Fruit fly (Drosophila melanogaster) whole organism, embryonic: ENCODE results near the gene CG32713.

Experiments used
- Abd-B ChIP-seq: fragments of 200-800 bp; sonication (Bioruptor generic); optimal IDR thresholded peaks from 2 replicates; lab custom pipeline; 2018; ENCODE audit warnings: missing biosample characterization, mild to moderate bottlenecking, missing genetic modification characterization, moderate library complexity
- Asciz ChIP-seq: fragments of 200-800 bp; sonication (Bioruptor generic); optimal IDR thresholded peaks from 2 replicates; lab custom pipeline; 2017; ENCODE audit warnings: missing biosample characterization, mild to moderate bottlenecking, missing genetic modification characterization, missing genetic modification reagents
- CG1024 ChIP-seq: fragments of 200-800 bp; sonication (Bioruptor generic); IDR thresholded peaks from 2 replicates; pipeline ENCODE4 v1.3.6; 2022; ENCODE audit warnings: missing biosample characterization, missing genetic modification characterization
- CG10543 ChIP-seq: fragments of 200-800 bp; sonication (Bioruptor generic); optimal IDR thresholded peaks from 3 replicates; lab custom pipeline; 2017; ENCODE audit warnings: missing biosample characterization, mild to moderate bottlenecking, missing genetic modification characterization, moderate library complexity
- CG11695 ChIP-seq: fragments of 200-800 bp; sonication (Bioruptor generic); IDR thresholded peaks from 3 replicates; pipeline ENCODE4 v1.3.6; 2022; ENCODE audit warnings: missing biosample characterization, missing genetic modification characterization
- CG14667 ChIP-seq: fragments of 200-800 bp; sonication (Bioruptor generic); IDR thresholded peaks from 2 replicates; pipeline ENCODE4 v1.3.6; 2022; ENCODE audit warnings: missing biosample characterization, missing genetic modification characterization
- CG1602 ChIP-seq: fragments of 200-800 bp; sonication (Bioruptor generic); optimal IDR thresholded peaks from 3 replicates; lab custom pipeline; 2016; ENCODE audit warnings: missing biosample characterization, missing genetic modification characterization
- CG16813 ChIP-seq: fragments of 200-800 bp; sonication (Bioruptor generic); IDR thresholded peaks from 3 replicates; pipeline ENCODE4 v1.3.6; 2022; ENCODE audit warnings: missing biosample characterization, missing genetic modification characterization; ENCODE audit not compliant: partially characterized antibody
- CG16863 ChIP-seq: fragments of 200-800 bp; sonication (Bioruptor generic); optimal IDR thresholded peaks from 3 replicates; lab custom pipeline; 2016; ENCODE audit warnings: missing biosample characterization, missing genetic modification characterization
- CG17359 ChIP-seq: fragments of 200-800 bp; sonication (Bioruptor generic); optimal IDR thresholded peaks from 3 replicates; lab custom pipeline; 2018; ENCODE audit warnings: missing biosample characterization, mild to moderate bottlenecking, missing genetic modification characterization, moderate library complexity
- CG2678 ChIP-seq: fragments of 200-800 bp; sonication (Bioruptor generic); optimal IDR thresholded peaks from 3 replicates; lab custom pipeline; 2019; ENCODE audit warnings: missing biosample characterization, mild to moderate bottlenecking, missing genetic modification characterization, moderate library complexity
- CG33557 ChIP-seq: fragments of 200-800 bp; sonication (Bioruptor generic); optimal IDR thresholded peaks from 2 replicates; lab custom pipeline; 2019; ENCODE audit warnings: missing biosample characterization, mild to moderate bottlenecking, missing genetic modification characterization, moderate library complexity
- CG34224 ChIP-seq: fragments of 200-800 bp; sonication (Bioruptor generic); IDR thresholded peaks from 3 replicates; pipeline ENCODE4 v1.3.6; 2022; ENCODE audit warnings: missing biosample characterization, missing genetic modification characterization; ENCODE audit not compliant: partially characterized antibody
- CG42726 ChIP-seq: fragments of 200-800 bp; sonication (Bioruptor generic); IDR thresholded peaks from 2 replicates; pipeline ENCODE4 v1.3.6; 2022; ENCODE audit warnings: missing biosample characterization, missing genetic modification characterization; ENCODE audit not compliant: partially characterized antibody
- CG4617 ChIP-seq: fragments of 200-800 bp; sonication (Bioruptor generic); optimal IDR thresholded peaks from 3 replicates; lab custom pipeline; 2016; ENCODE audit warnings: missing biosample characterization, missing genetic modification characterization, borderline replicate concordance
- CG6254 ChIP-seq: fragments of 200-800 bp; sonication (Bioruptor generic); optimal IDR thresholded peaks from 3 replicates; lab custom pipeline; 2017; ENCODE audit warnings: mild to moderate bottlenecking, missing biosample characterization, missing genetic modification reagents, missing genetic modification characterization
- CG8359 ChIP-seq: fragments of 200-800 bp; sonication (Bioruptor generic); optimal IDR thresholded peaks from 2 replicates; lab custom pipeline; 2017; ENCODE audit warnings: missing biosample characterization, mild to moderate bottlenecking, missing genetic modification characterization, borderline replicate concordance
- CG9215 ChIP-seq: fragments of 200-800 bp; sonication (Bioruptor generic); IDR thresholded peaks from 2 replicates; pipeline ENCODE4 v1.3.6; 2022; ENCODE audit warnings: missing biosample characterization, missing genetic modification characterization
- CHES-1-like ChIP-seq: fragments of 200-800 bp; sonication (Bioruptor generic); optimal IDR thresholded peaks from 2 replicates; lab custom pipeline; 2016; ENCODE audit warnings: missing biosample characterization, missing genetic modification characterization
- D ChIP-seq, 2 experiments: fragments of 200-800 bp in 1 of 2; fragments of >200 bp in 1 of 2; sonication (Bioruptor generic) in 1 of 2; optimal IDR thresholded peaks; 2 replicates in 1 of 2; 3 replicates in 1 of 2; lab custom pipeline; 2017; ENCODE audit warnings: mild to moderate bottlenecking in 1 of 2, missing biosample characterization in 1 of 2, missing genetic modification characterization in 1 of 2, missing genetic modification reagents in 1 of 2
- Dad ChIP-seq: fragments of 200-800 bp; sonication (Bioruptor generic); optimal IDR thresholded peaks from 3 replicates; lab custom pipeline; 2016; ENCODE audit warnings: missing biosample characterization, missing genetic modification characterization
- Dip3 ChIP-seq: fragments of 200-800 bp; sonication (Bioruptor generic); optimal IDR thresholded peaks from 3 replicates; lab custom pipeline; 2016; ENCODE audit warnings: missing biosample characterization, missing genetic modification characterization
- Gsc ChIP-seq: fragments of 200-800 bp; sonication (Bioruptor generic); IDR thresholded peaks from 2 replicates; pipeline ENCODE4 v1.3.6; 2022; ENCODE audit warnings: missing biosample characterization, missing genetic modification characterization
- HLH54F ChIP-seq: fragments of 200-800 bp; sonication (Bioruptor generic); optimal IDR thresholded peaks from 3 replicates; lab custom pipeline; 2016; ENCODE audit warnings: missing biosample characterization, missing genetic modification characterization
- Hey ChIP-seq: fragments of 200-800 bp; sonication (Bioruptor generic); optimal IDR thresholded peaks from 3 replicates; lab custom pipeline; 2018; ENCODE audit warnings: missing biosample characterization, mild to moderate bottlenecking, missing genetic modification characterization
- Hr39 ChIP-seq: fragments of >200 bp; optimal IDR thresholded peaks from 2 replicates; lab custom pipeline; 2017
- Kr ChIP-seq: fragments of 200-800 bp; sonication (Bioruptor generic); optimal IDR thresholded peaks from 2 replicates; lab custom pipeline; 2017; ENCODE audit warnings: missing biosample characterization, mild to moderate bottlenecking, missing genetic modification characterization
- Opbp ChIP-seq: fragments of 200-800 bp; sonication (Bioruptor generic); IDR thresholded peaks from 3 replicates; pipeline ENCODE4 v1.3.6; 2022; ENCODE audit warnings: missing biosample characterization, missing genetic modification characterization; ENCODE audit not compliant: partially characterized antibody
- Taf1 ChIP-seq: fragments of 200-800 bp; sonication (Bioruptor generic); IDR thresholded peaks from 2 replicates; pipeline ENCODE4 v1.3.6; 2022; ENCODE audit warnings: missing biosample characterization, missing genetic modification characterization
- btn ChIP-seq: fragments of 200-800 bp; sonication (Bioruptor generic); optimal IDR thresholded peaks from 2 replicates; lab custom pipeline; 2016; ENCODE audit warnings: missing biosample characterization, missing genetic modification characterization
- dati ChIP-seq: fragments of 200-800 bp; sonication (Bioruptor generic); IDR thresholded peaks from 2 replicates; pipeline ENCODE4 v1.3.6; 2022; ENCODE audit warnings: missing biosample characterization, missing genetic modification characterization
- disco-r ChIP-seq: fragments of 200-800 bp; sonication (Bioruptor generic); optimal IDR thresholded peaks from 2 replicates; lab custom pipeline; 2016; ENCODE audit warnings: missing biosample characterization, missing genetic modification characterization
- eve ChIP-seq, 2 experiments: fragments of >200 bp; optimal IDR thresholded peaks; 2 replicates each; lab custom pipeline; 2017; ENCODE audit warnings: missing biosample characterization in 2 of 2, missing genetic modification characterization in 2 of 2
- eyg ChIP-seq: fragments of 200-800 bp; sonication (Bioruptor generic); optimal IDR thresholded peaks from 3 replicates; lab custom pipeline; 2016; ENCODE audit warnings: missing biosample characterization, missing genetic modification characterization
- fru ChIP-seq: fragments of >200 bp; optimal IDR thresholded peaks from 2 replicates; lab custom pipeline; 2017
- gem ChIP-seq: fragments of 200-800 bp; sonication (Bioruptor generic); optimal IDR thresholded peaks from 2 replicates; lab custom pipeline; 2019; ENCODE audit warnings: missing biosample characterization, mild to moderate bottlenecking, missing genetic modification characterization, moderate library complexity
- jumu ChIP-seq: fragments of 200-800 bp; sonication (Bioruptor generic); optimal IDR thresholded peaks from 3 replicates; lab custom pipeline; 2016; ENCODE audit warnings: missing biosample characterization, missing genetic modification characterization
- lmd ChIP-seq: fragments of 200-800 bp; sonication (Bioruptor generic); IDR thresholded peaks from 2 replicates; pipeline ENCODE4 v1.3.6; 2022; ENCODE audit warnings: missing biosample characterization, missing genetic modification characterization
- lola ChIP-seq, 3 experiments: fragments of >200 bp in 2 of 3; fragments of 200-800 bp in 1 of 3; sonication (Bioruptor generic) in 1 of 3; optimal IDR thresholded peaks; 2 replicates each; lab custom pipeline; 2017 to 2019; ENCODE audit warnings: missing biosample characterization in 3 of 3, missing genetic modification characterization in 3 of 3, mild to moderate bottlenecking in 1 of 3, moderate library complexity in 1 of 3
- oc ChIP-seq: fragments of 200-800 bp; sonication (Bioruptor generic); optimal IDR thresholded peaks from 2 replicates; lab custom pipeline; 2018; ENCODE audit warnings: missing biosample characterization, mild to moderate bottlenecking, missing genetic modification characterization, moderate library complexity
- pan ChIP-seq, 4 experiments: fragments of >200 bp in 3 of 4; fragments of 200-800 bp in 1 of 4; sonication (Bioruptor generic) in 1 of 4; optimal IDR thresholded peaks in 3 of 4; IDR thresholded peaks in 1 of 4; 2 replicates each; pipeline versions ENCODE4 v1.3.6 to Lab custom; 2017 to 2022; ENCODE audit warnings: missing biosample characterization in 2 of 4, missing genetic modification characterization in 2 of 4, mixed read lengths in 1 of 4
- prd ChIP-seq, 3 experiments: fragments of >200 bp in 2 of 3; fragments of 200-800 bp in 1 of 3; sonication (Bioruptor generic) in 1 of 3; optimal IDR thresholded peaks in 2 of 3; IDR thresholded peaks in 1 of 3; 2 replicates in 2 of 3; 3 replicates in 1 of 3; pipeline versions ENCODE4 v1.3.6 to Lab custom; 2017 to 2022; ENCODE audit warnings: missing biosample characterization in 1 of 3, missing genetic modification characterization in 1 of 3
- rib ChIP-seq: fragments of 200-800 bp; sonication (Bioruptor generic); IDR thresholded peaks from 2 replicates; pipeline ENCODE4 v1.3.6; 2022; ENCODE audit warnings: missing biosample characterization, missing genetic modification characterization
- sens-2 ChIP-seq: fragments of 200-800 bp; sonication (Bioruptor generic); IDR thresholded peaks from 2 replicates; pipeline ENCODE4 v1.3.6; 2022; ENCODE audit warnings: missing biosample characterization, missing genetic modification characterization
- sim ChIP-seq: fragments of 200-800 bp; sonication (Bioruptor generic); IDR thresholded peaks from 2 replicates; pipeline ENCODE4 v1.3.6; 2022; ENCODE audit warnings: missing biosample characterization, missing genetic modification characterization
- slp2 ChIP-seq: fragments of 200-800 bp; sonication (Bioruptor generic); optimal IDR thresholded peaks from 2 replicates; lab custom pipeline; 2016; ENCODE audit warnings: missing biosample characterization, missing genetic modification characterization
- tio ChIP-seq: fragments of 200-800 bp; sonication (Bioruptor generic); optimal IDR thresholded peaks from 2 replicates; lab custom pipeline; 2017; ENCODE audit warnings: missing biosample characterization, missing genetic modification characterization, inconsistent platforms
- vvl ChIP-seq: fragments of 200-800 bp; sonication (Bioruptor generic); IDR thresholded peaks from 2 replicates; pipeline ENCODE4 v1.3.6; 2022; ENCODE audit warnings: missing biosample characterization, missing genetic modification characterization

CG32713 gene

dm6 chrX:8455019-8455555 is 2.3 kb downstream of the CG32713 start, which contains the start of gene org-1 (continued):
- TF ChIP-seq Dip3 (peak; percentile 70), Opbp (GFP tag; lab: Robert Waterston, UW) (no peak), CG11695 (GFP tag; lab: Robert Waterston, UW) (peak; percentile 95), Abd-B (GFP tag; lab: Kevin White, UChicago) (peak; percentile 94), lmd (GFP tag; lab: Robert Waterston, UW) (peak; percentile 98), CG2678 (tag; lab: Kevin White, UChicago) (peak; percentile 95), CG17359 (tag; lab: Kevin White, UChicago) (peak; percentile 96), Hey (peak; percentile 75), fru (lab: Kevin White, UChicago) (no peak), CG6254 (GFP tag; lab: Kevin White, UChicago) (peak; percentile 92), vvl (peak; percentile 99), CG16813 (no peak), prd (optimal IDR thresholded peaks at IDR 0.05; lab: Kevin White, UChicago) (no peak), prd (GFP tag; IDR thresholded peaks at IDR 0.05; lab: Robert Waterston, UW) (peak; percentile 99), disco-r (GFP tag; lab: Kevin White, UChicago) (peak; percentile 65), CG33557 (GFP tag; lab: Kevin White, UChicago) (peak; percentile 97), Gsc (peak; percentile 97), Asciz (peak; percentile 89), sens-2 (peak; percentile 97), CG9215 (GFP tag; lab: Robert Waterston, UW) (peak; percentile 93), rib (GFP tag; lab: Robert Waterston, UW) (peak; percentile 92), Taf1 (GFP tag; lab: Robert Waterston, UW) (peak; percentile 95), CG42726 (0 out of 2 replicates have a peak, but pooled peaks have one; percentile 13), btn (peak; percentile 67), D (optimal IDR thresholded peaks at IDR 0.05; lab: Kevin White, UChicago) (no peak), D (GFP tag; optimal IDR thresholded peaks at IDR 0.05; lab: Kevin White, UChicago) (peak; percentile 96), sim (peak; percentile 97), CG34224 (GFP tag; lab: Robert Waterston, UW) (no peak), CG10543 (peak; percentile 88), CG1024 (peak; percentile 95), CG8359 (GFP tag; lab: Kevin White, UChicago) (peak; percentile 88), CG16863 (GFP tag; lab: Kevin White, UChicago) (peak; percentile 88), jumu (GFP tag; lab: Kevin White, UChicago) (peak; percentile 85), dati (GFP tag; lab: Robert Waterston, UW) (peak; percentile 97), pan (optimal IDR thresholded peaks at IDR 0.05; lab: Kevin White, UChicago) (no peak), pan (GFP tag; optimal IDR thresholded peaks at IDR 0.05 in 1 of 2, IDR thresholded peaks at IDR 0.05 in 1 of 2) (peak in 1 of 2 experiments; percentile 97), slp2 (peak; percentile 76), CG4617 (peak; percentile 78), eyg (GFP tag; lab: Kevin White, UChicago) (peak; percentile 21), oc (peak; percentile 96), Dad (peak; percentile 78), tio (GFP tag; lab: Kevin White, UChicago) (peak; percentile 92), gem (peak; percentile 97), Hr39 (peak; percentile 30), Kr (GFP tag; lab: Kevin White, UChicago) (peak; percentile 48), lola (GFP tag; optimal IDR thresholded peaks at IDR 0.05; lab: Kevin White, UChicago) (peak in 1 of 3 experiments; percentile 95), CG14667 (GFP tag; lab: Robert Waterston, UW) (peak; percentile 97), CG1602 (GFP tag; lab: Kevin White, UChicago) (peak; percentile 96), HLH54F (GFP tag; lab: Kevin White, UChicago) (peak; percentile 73), eve (GFP tag; optimal IDR thresholded peaks at IDR 0.05; lab: Kevin White, UChicago) (peak in 1 of 2 experiments; percentile 93), CHES-1-like (peak; percentile 65)
